Fruit fly (Drosophila melanogaster): ENCODE data around the gene Sfp84E.
A peak's percentile ranks its signal among the peaks of the same experiment; 100 is the strongest.

The Sfp84E gene

dm6 chr3R:7973049-7973448 is 7.1 kb downstream of the Sfp84E start (continued):
- no peak for TF ChIP-seq CG1602 (GFP tag; optimal IDR thresholded peaks at IDR 0.05)
- TF ChIP-seq BEAF-32 (GFP tag; optimal IDR thresholded peaks at IDR 0.05), result peak; percentile 11
- TF ChIP-seq CG10209 (GFP tag; optimal IDR thresholded peaks at IDR 0.05), result no peak
- peak; percentile 18; the same call in 1 of the 2 replicates for TF ChIP-seq MBD-R2 (GFP tag; IDR thresholded peaks at IDR 0.05)
- TF ChIP-seq CG7987 (GFP tag; optimal IDR thresholded peaks at IDR 0.05), result no peak
- peak; percentile 32; the same call in 1 of the 4 replicates for TF ChIP-seq Dll (GFP tag; IDR thresholded peaks at IDR 0.05; ENCODE audit: partially characterized antibody)
- TF ChIP-seq unc-4 (GFP tag; IDR thresholded peaks at IDR 0.05; ENCODE audit: partially characterized antibody), result 0 out of 2 replicates have a peak, but pooled peaks have one; percentile 22
- no peak for TF ChIP-seq Hr78 (GFP tag; optimal IDR thresholded peaks at IDR 0.05)
- no peak for TF ChIP-seq Optix (GFP tag; IDR thresholded peaks at IDR 0.05)
- no peak for TF ChIP-seq D (optimal IDR thresholded peaks at IDR 0.05)
- TF ChIP-seq D (GFP tag; optimal IDR thresholded peaks at IDR 0.05), result no peak
- TF ChIP-seq HLH54F (GFP tag; optimal IDR thresholded peaks at IDR 0.05), result no peak
- TF ChIP-seq Deaf1 (tag; optimal IDR thresholded peaks at IDR 0.05), result no peak
- TF ChIP-seq Dp (GFP tag; optimal IDR thresholded peaks at IDR 0.05), result peak; percentile 72
- no peak for TF ChIP-seq CG10431 (GFP tag; optimal IDR thresholded peaks at IDR 0.05)
- TF ChIP-seq trem (tag; optimal IDR thresholded peaks at IDR 0.05), result peak; percentile 18
- TF ChIP-seq Opbp (GFP tag; IDR thresholded peaks at IDR 0.05; ENCODE audit: partially characterized antibody), result no peak
- no peak for TF ChIP-seq CG2678 (tag; optimal IDR thresholded peaks at IDR 0.05)
- no peak for TF ChIP-seq tup (GFP tag; optimal IDR thresholded peaks at IDR 0.05)
- TF ChIP-seq Scr (GFP tag; IDR thresholded peaks at IDR 0.05; ENCODE audit: partially characterized antibody), result peak; percentile 47; the same call in 1 of the 2 replicates
- peak; percentile 29 for TF ChIP-seq CG1603 (tag; optimal IDR thresholded peaks at IDR 0.05)
- no peak for TF ChIP-seq CG7839 (tag; optimal IDR thresholded peaks at IDR 0.05)
- peak; percentile 34 for TF ChIP-seq Med (GFP tag)
- TF ChIP-seq slou (GFP tag; optimal IDR thresholded peaks at IDR 0.05), result no peak
- no peak for TF ChIP-seq CG31365 (tag; optimal IDR thresholded peaks at IDR 0.05)
- no peak for TF ChIP-seq nerfin-1 (tag; optimal IDR thresholded peaks at IDR 0.05)
- no peak for TF ChIP-seq CG4707 (GFP tag; optimal IDR thresholded peaks at IDR 0.05)
- no peak for TF ChIP-seq pros (GFP tag; optimal IDR thresholded peaks at IDR 0.05)
- no peak for TF ChIP-seq knrl (GFP tag; IDR thresholded peaks at IDR 0.05; ENCODE audit: partially characterized antibody)
- TF ChIP-seq CG13296 (GFP tag; optimal IDR thresholded peaks at IDR 0.05), result no peak
- no peak for TF ChIP-seq CG11695 (GFP tag; IDR thresholded peaks at IDR 0.05)
- no peak for TF ChIP-seq Rx (GFP tag; IDR thresholded peaks at IDR 0.05)
- TF ChIP-seq toy (GFP tag; IDR thresholded peaks at IDR 0.05), result no peak
- no peak for TF ChIP-seq lov (optimal IDR thresholded peaks at IDR 0.05)
- no peak for TF ChIP-seq lov (GFP tag; IDR thresholded peaks at IDR 0.05)
- TF ChIP-seq CG4328 (GFP tag; optimal IDR thresholded peaks at IDR 0.05), result no peak
- peak; percentile 74 for TF ChIP-seq E2f2 (GFP tag; IDR thresholded peaks at IDR 0.05)
- TF ChIP-seq Ptx1 (GFP tag; IDR thresholded peaks at IDR 0.05), result no peak
- peak; percentile 11 for TF ChIP-seq stwl (tag; optimal IDR thresholded peaks at IDR 0.05)
- peak; percentile 37 for TF ChIP-seq CG15514 (GFP tag; optimal IDR thresholded peaks at IDR 0.05)
- TF ChIP-seq seq (GFP tag; IDR thresholded peaks at IDR 0.05), result no peak
- TF ChIP-seq gcm2 (GFP tag; optimal IDR thresholded peaks at IDR 0.05), result no peak
- TF ChIP-seq Myb (GFP tag; optimal IDR thresholded peaks at IDR 0.05), result peak; percentile 91
- TF ChIP-seq Taf1 (GFP tag; IDR thresholded peaks at IDR 0.05), result no peak
- no peak for TF ChIP-seq mld (GFP tag; IDR thresholded peaks at IDR 0.05; ENCODE audit: partially characterized antibody)
- TF ChIP-seq CG32772 (GFP tag; IDR thresholded peaks at IDR 0.05), result no peak
- TF ChIP-seq H15 (GFP tag; IDR thresholded peaks at IDR 0.05), result no peak
- no peak for TF ChIP-seq br (optimal IDR thresholded peaks at IDR 0.05)
- no peak for TF ChIP-seq CG18262 (tag; optimal IDR thresholded peaks at IDR 0.05)
- no peak for TF ChIP-seq esg (GFP tag; conservative IDR thresholded peaks at IDR 0.05)
- TF ChIP-seq CG11093 (GFP tag; IDR thresholded peaks at IDR 0.05), result no peak
